Fruit fly (Drosophila melanogaster): ENCODE results near the gene CG10600.

Gene CG10600

DNA sequence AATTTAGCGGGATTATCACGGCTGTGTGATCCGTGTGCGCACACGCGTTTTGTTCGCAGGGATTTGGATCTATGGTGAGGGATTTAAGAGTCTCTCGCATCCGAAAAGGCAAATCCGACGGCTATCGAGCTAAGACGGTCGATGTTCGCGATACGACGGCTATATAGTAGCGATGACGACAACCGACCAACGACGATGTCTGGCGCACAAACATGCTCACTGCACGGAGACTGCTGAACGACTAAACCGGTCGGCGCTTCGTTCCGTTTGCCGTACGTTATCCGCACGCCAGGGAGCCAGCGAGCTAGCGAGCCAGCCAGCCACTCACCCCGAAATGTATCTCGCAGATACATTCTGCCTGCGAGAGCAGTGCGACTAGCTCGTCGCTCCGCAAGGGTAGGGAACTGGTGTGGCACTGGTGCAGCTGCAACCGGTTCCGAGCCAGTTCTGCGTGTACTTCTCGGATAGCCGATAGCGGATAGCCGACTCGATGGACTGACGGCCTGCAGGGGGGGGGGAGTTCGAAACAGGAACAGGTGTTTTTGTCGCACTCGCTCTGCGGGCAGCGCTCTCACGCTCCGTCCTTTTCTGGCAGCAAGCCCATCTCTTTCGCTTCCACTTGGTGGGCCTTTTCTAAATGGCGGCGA, 41.7 kb upstream of the CG10600 start, which contains the start of gene tup (continued):
- peak; percentile 55 for TF ChIP-seq cg (GFP tag; optimal IDR thresholded peaks at IDR 0.05)
- TF ChIP-seq unc-4 (GFP tag; IDR thresholded peaks at IDR 0.05; ENCODE audit: partially characterized antibody) = no peak
- no peak for TF ChIP-seq CG1602 (GFP tag; optimal IDR thresholded peaks at IDR 0.05)
- no peak for TF ChIP-seq sug (tag; optimal IDR thresholded peaks at IDR 0.05)
- no peak for TF ChIP-seq Blimp-1 (GFP tag; optimal IDR thresholded peaks at IDR 0.05)
- TF ChIP-seq MESR4 (GFP tag; optimal IDR thresholded peaks at IDR 0.05) = no peak
- 0 out of 2 replicates have a peak, but pooled peaks have one; percentile 12 for TF ChIP-seq E2f2 (GFP tag; IDR thresholded peaks at IDR 0.05)
- no peak for TF ChIP-seq Sin3A (optimal IDR thresholded peaks at IDR 0.05)
- TF ChIP-seq danr (GFP tag; IDR thresholded peaks at IDR 0.05) = no peak
- peak; percentile 40 for TF ChIP-seq CG5180 (GFP tag; optimal IDR thresholded peaks at IDR 0.05)
- no peak for TF ChIP-seq hbn (GFP tag; IDR thresholded peaks at IDR 0.05; ENCODE audit: partially characterized antibody)
- TF ChIP-seq mam (GFP tag; optimal IDR thresholded peaks at IDR 0.05) = no peak
- no peak for TF ChIP-seq CG12391 (tag; optimal IDR thresholded peaks at IDR 0.05)
- TF ChIP-seq CoRest (tag; optimal IDR thresholded peaks at IDR 0.05) = peak; percentile 75
- TF ChIP-seq HLH54F (GFP tag; optimal IDR thresholded peaks at IDR 0.05) = no peak
- 0 out of 3 replicates have a peak, but pooled peaks have one; percentile 21 for TF ChIP-seq CG34224 (GFP tag; IDR thresholded peaks at IDR 0.05; ENCODE audit: partially characterized antibody)
- TF ChIP-seq stc (GFP tag; IDR thresholded peaks at IDR 0.05) = no peak
- TF ChIP-seq CG31224 (GFP tag; IDR thresholded peaks at IDR 0.05) = no peak
- TF ChIP-seq slbo (GFP tag; IDR thresholded peaks at IDR 0.05) = no peak
- no peak for TF ChIP-seq peb (GFP tag; IDR thresholded peaks at IDR 0.05)
- no peak for TF ChIP-seq yki (optimal IDR thresholded peaks at IDR 0.05)
- no peak for TF ChIP-seq CG17568 (GFP tag; optimal IDR thresholded peaks at IDR 0.05)
- TF ChIP-seq CG10267 (tag; optimal IDR thresholded peaks at IDR 0.05) = no peak
- no peak for TF ChIP-seq CG10959 (GFP tag; IDR thresholded peaks at IDR 0.05)
- TF ChIP-seq schlank (tag; optimal IDR thresholded peaks at IDR 0.05) = no peak
- TF ChIP-seq CG11504 (tag; optimal IDR thresholded peaks at IDR 0.05) = peak; percentile 17
- no peak for TF ChIP-seq Hmx (GFP tag; optimal IDR thresholded peaks at IDR 0.05)
- no peak for TF ChIP-seq CG9876 (GFP tag; optimal IDR thresholded peaks at IDR 0.05)
- no peak for TF ChIP-seq hth (optimal IDR thresholded peaks at IDR 0.05)
- peak; percentile 50 for TF ChIP-seq chm (GFP tag; IDR thresholded peaks at IDR 0.05)
- no peak for TF ChIP-seq CG4360 (GFP tag; IDR thresholded peaks at IDR 0.05)
- peak; percentile 51 for TF ChIP-seq scrt (GFP tag; optimal IDR thresholded peaks at IDR 0.05)
- no peak for TF ChIP-seq hkb (optimal IDR thresholded peaks at IDR 0.05)
- no peak; the same call in none of the 2 replicates for TF ChIP-seq hkb (GFP tag; IDR thresholded peaks at IDR 0.05)
- TF ChIP-seq tap (tag; optimal IDR thresholded peaks at IDR 0.05) = no peak
- peak; percentile 84 for TF ChIP-seq ac (GFP tag; optimal IDR thresholded peaks at IDR 0.05)
- peak; percentile 76 for TF ChIP-seq CG12769 (tag; optimal IDR thresholded peaks at IDR 0.05)
- no peak for TF ChIP-seq dm (GFP tag; optimal IDR thresholded peaks at IDR 0.05)
- no peak for TF ChIP-seq Dbx (GFP tag; IDR thresholded peaks at IDR 0.05)
- TF ChIP-seq CG16779 (GFP tag; IDR thresholded peaks at IDR 0.05) = no peak
- no peak for TF ChIP-seq CG18262 (tag; optimal IDR thresholded peaks at IDR 0.05)
- TF ChIP-seq Sox100B (GFP tag; optimal IDR thresholded peaks at IDR 0.05) = no peak
- TF ChIP-seq Bgb (GFP tag; IDR thresholded peaks at IDR 0.05; ENCODE audit: partially characterized antibody) = peak; percentile 24; the same call in 1 of the 2 replicates
- TF ChIP-seq HmgZ (tag; optimal IDR thresholded peaks at IDR 0.05) = peak; percentile 30
- TF ChIP-seq salm (tag; optimal IDR thresholded peaks at IDR 0.05) = no peak
- peak; percentile 27; the same call in 1 of the 2 replicates for TF ChIP-seq amos (GFP tag; IDR thresholded peaks at IDR 0.05; ENCODE audit: partially characterized antibody)
- TF ChIP-seq bbx (GFP tag; IDR thresholded peaks at IDR 0.05; ENCODE audit: partially characterized antibody) = peak; percentile 63
- TF ChIP-seq Oaz (GFP tag; IDR thresholded peaks at IDR 0.05) = no peak
- no peak for TF ChIP-seq Atf-2 (GFP tag; optimal IDR thresholded peaks at IDR 0.05)
- peak; percentile 72 for TF ChIP-seq CG32767 (GFP tag; IDR thresholded peaks at IDR 0.05)
- no peak for TF ChIP-seq mld (GFP tag; IDR thresholded peaks at IDR 0.05; ENCODE audit: partially characterized antibody)

All from whole organism, embryonic.